Worm (Caenorhabditis elegans): ENCODE data around the gene emb-5.

emb-5 gene

DNA sequence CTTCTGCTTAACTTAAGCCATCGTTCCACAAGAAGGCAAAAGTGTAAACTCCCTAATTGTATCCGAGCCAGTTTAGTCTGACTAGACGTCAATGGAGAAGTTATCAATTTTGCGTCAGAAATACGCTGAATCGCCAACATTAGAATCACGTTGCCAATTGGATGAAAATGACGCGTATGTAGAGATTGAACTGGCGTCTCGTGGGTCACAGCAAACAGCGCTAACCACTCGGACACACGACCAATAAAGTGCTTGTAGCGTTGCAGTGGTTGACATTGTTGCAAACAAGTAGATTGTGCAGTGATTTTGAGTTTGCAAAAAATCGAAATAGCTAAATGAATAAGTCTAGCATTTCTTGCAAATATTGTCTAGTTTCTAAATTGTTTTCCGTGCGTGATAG lies 30.9 kb downstream of the emb-5 start:
- TF ChIP-seq tab-1 (GFP tag; IDR thresholded peaks at IDR 0.05), result peak; percentile 93
- TF ChIP-seq ztf-23 (GFP tag; IDR thresholded peaks at IDR 0.05), result peak; percentile 89
- peak; percentile 73 for TF ChIP-seq ref-1 (GFP tag; conservative IDR thresholded peaks at IDR 0.05)
- TF ChIP-seq T22C8.4 (GFP tag; IDR thresholded peaks at IDR 0.05), result peak; percentile 81
- 0 out of 2 replicates have a peak, but pooled peaks have one; percentile 53 for TF ChIP-seq klf-2 (GFP tag; conservative IDR thresholded peaks at IDR 0.05)
- TF ChIP-seq cog-1 (tag; optimal IDR thresholded peaks at IDR 0.05), result peak; percentile 55
- peak; percentile 91 for TF ChIP-seq flt-1 (GFP tag; IDR thresholded peaks at IDR 0.05)
- TF ChIP-seq med-1 (GFP tag; optimal IDR thresholded peaks at IDR 0.05; ENCODE audit: insufficient read depth), result peak; percentile 33
- peak; percentile 78; the same call in 1 of the 2 replicates for TF ChIP-seq ztf-29 (GFP tag; IDR thresholded peaks at IDR 0.05)

DNA sequence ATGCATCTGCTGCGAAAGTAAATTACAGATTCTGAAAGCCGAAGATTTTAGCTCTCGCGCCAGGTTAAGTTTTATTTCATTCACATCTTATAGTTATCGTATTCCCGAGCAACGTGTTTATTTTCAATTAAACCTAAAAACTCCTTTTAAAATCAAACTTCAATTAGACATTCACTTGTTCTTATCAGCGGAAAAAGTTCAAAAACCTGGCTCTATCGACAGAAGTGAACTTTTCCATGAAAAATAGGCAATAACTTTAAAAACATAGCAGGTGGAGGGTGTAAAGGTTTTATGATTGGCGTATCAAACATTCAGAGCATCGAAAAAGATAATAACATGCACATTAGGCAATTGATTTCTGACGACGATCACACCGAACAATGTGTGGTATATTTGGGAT lies 31.5 kb downstream of the emb-5 start, which contains the start of gene ppat-1:
Gene ppat-1, plus strand, starts transcription at position 316 of the 400 bp plus-strand sequence.
- no peak for TF ChIP-seq klf-2 (GFP tag; conservative IDR thresholded peaks at IDR 0.05)
- TF ChIP-seq T22C8.4 (GFP tag; IDR thresholded peaks at IDR 0.05), result no peak
- no peak for TF ChIP-seq med-1 (GFP tag; optimal IDR thresholded peaks at IDR 0.05; ENCODE audit: insufficient read depth)
- TF ChIP-seq cog-1 (tag; optimal IDR thresholded peaks at IDR 0.05), result no peak
- TF ChIP-seq ztf-23 (GFP tag; IDR thresholded peaks at IDR 0.05), result no peak
- no peak for TF ChIP-seq tab-1 (GFP tag; IDR thresholded peaks at IDR 0.05)
- TF ChIP-seq ref-1 (GFP tag; conservative IDR thresholded peaks at IDR 0.05), result no peak
- no peak for TF ChIP-seq flt-1 (GFP tag; IDR thresholded peaks at IDR 0.05)
- TF ChIP-seq ztf-29 (GFP tag; IDR thresholded peaks at IDR 0.05), result no peak

DNA sequence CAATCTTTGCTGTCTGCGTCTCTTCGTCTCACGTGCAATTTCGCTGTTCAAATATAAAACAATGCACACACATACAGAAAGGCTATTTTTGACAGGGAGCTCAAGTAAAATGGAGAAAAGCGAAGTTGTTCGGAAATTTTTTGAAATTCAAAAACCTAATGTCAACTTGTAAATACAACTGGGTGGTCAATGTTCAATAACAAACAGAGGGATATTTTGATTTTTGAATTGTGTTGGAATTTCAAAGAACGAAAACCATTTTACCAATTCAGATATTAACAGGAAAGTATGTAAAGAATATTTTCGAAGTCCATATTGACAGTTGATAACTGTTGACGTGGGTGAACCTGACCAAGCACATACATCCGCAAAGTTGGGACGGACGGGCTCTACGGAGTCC lies 32.1 kb downstream of the emb-5 start, which contains the start of gene tag-243:
Gene tag-243, minus strand, starts transcription at position 101 of the 400 bp plus-strand sequence.
- no peak for TF ChIP-seq ztf-29 (GFP tag; IDR thresholded peaks at IDR 0.05)
- TF ChIP-seq med-1 (GFP tag; optimal IDR thresholded peaks at IDR 0.05; ENCODE audit: insufficient read depth), result no peak
- no peak for TF ChIP-seq tab-1 (GFP tag; IDR thresholded peaks at IDR 0.05)
- no peak for TF ChIP-seq ref-1 (GFP tag; conservative IDR thresholded peaks at IDR 0.05)
- 0 out of 2 replicates have a peak, but pooled peaks have one; percentile 24 for TF ChIP-seq klf-2 (GFP tag; conservative IDR thresholded peaks at IDR 0.05)
- no peak for TF ChIP-seq cog-1 (tag; optimal IDR thresholded peaks at IDR 0.05)

DNA sequence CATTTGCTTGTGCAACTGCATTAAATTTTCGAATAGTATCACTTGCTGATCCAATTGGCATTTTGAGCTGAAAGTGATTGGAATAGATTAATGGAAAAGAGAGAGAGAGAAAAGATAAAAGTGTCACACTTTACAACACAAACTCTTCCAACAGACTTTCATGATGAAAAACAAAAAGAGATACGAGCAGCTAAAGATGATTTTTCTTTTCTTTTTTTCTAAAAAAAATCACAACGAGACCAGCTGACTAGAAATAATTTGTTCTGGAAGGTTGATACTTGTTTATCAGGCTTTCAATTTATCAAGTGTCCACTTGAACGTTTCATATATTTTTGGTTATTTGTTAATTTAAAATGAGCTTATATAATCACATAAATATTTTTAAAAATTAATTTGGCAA lies 33.3 kb downstream of the emb-5 start:
- no peak for TF ChIP-seq flt-1 (GFP tag; IDR thresholded peaks at IDR 0.05)
- no peak for TF ChIP-seq cog-1 (tag; optimal IDR thresholded peaks at IDR 0.05)
- no peak for TF ChIP-seq ref-1 (GFP tag; conservative IDR thresholded peaks at IDR 0.05)
- no peak for TF ChIP-seq ztf-23 (GFP tag; IDR thresholded peaks at IDR 0.05)
- TF ChIP-seq tab-1 (GFP tag; IDR thresholded peaks at IDR 0.05), result no peak
- TF ChIP-seq ztf-29 (GFP tag; IDR thresholded peaks at IDR 0.05), result no peak
- no peak for TF ChIP-seq klf-2 (GFP tag; conservative IDR thresholded peaks at IDR 0.05)
- no peak for TF ChIP-seq med-1 (GFP tag; optimal IDR thresholded peaks at IDR 0.05; ENCODE audit: insufficient read depth)

DNA sequence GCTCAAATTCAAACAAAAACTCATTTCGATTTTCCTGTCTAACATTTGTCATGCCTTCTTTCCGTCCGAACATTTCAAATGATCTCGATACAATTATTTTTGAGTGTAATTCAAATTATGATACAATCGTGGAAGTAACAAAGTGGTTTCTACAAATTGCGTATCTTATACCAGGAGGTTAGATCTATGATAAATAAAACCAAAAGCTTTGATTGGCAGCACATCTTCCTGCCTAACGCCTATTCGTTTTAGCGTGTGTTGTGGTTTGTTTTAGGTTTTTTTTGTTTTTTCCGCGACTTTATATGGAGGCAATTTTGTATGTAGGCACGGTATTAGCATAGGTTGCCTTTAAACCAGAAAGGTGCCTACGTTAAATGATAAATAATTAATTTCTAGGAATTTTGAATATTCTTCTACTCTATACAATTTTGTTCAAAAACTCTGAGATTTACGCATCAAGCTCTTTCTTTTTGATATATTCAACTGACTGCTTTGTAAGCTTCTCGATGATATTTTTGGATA lies 40.4 kb downstream of the emb-5 start, which contains the start of gene srg-11:
Gene srg-11, plus strand, starts transcription at position 51 of the 522 bp plus-strand sequence.
- TF ChIP-seq ztf-29 (GFP tag; IDR thresholded peaks at IDR 0.05), result no peak
- no peak for TF ChIP-seq cog-1 (tag; optimal IDR thresholded peaks at IDR 0.05)
- TF ChIP-seq flt-1 (GFP tag; IDR thresholded peaks at IDR 0.05), result no peak
- no peak for TF ChIP-seq klf-2 (GFP tag; conservative IDR thresholded peaks at IDR 0.05)
- no peak for TF ChIP-seq ref-1 (GFP tag; conservative IDR thresholded peaks at IDR 0.05)
- no peak for TF ChIP-seq tab-1 (GFP tag; IDR thresholded peaks at IDR 0.05)
- no peak for TF ChIP-seq med-1 (GFP tag; optimal IDR thresholded peaks at IDR 0.05; ENCODE audit: insufficient read depth)
- no peak for TF ChIP-seq T22C8.4 (GFP tag; IDR thresholded peaks at IDR 0.05)
- no peak for TF ChIP-seq ztf-23 (GFP tag; IDR thresholded peaks at IDR 0.05)

DNA sequence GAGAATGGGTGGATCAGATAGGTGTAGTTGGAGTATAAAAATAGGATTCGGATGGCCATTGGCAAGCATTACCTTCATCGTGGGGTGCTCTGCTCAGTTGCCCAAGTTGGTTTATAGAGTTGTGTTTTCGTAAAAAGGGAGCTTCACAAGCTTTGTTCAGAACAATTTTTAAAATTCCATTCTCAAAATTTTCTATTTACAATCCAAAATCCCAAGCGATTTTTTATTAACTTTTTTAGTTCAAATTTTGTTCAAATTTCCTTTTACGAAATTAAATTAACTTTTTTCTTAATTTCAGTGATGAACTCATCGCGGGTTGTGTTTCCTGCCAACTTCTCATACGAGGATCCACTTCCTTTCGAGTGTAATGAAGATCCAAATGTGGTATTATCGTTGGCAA lies 43.0 kb downstream of the emb-5 start, which contains the start of gene srg-10:
Gene srg-10, plus strand, starts transcription at position 301 of the 400 bp plus-strand sequence.
- TF ChIP-seq ztf-23 (GFP tag; IDR thresholded peaks at IDR 0.05) (no peak), T22C8.4 (GFP tag; IDR thresholded peaks at IDR 0.05) (no peak), klf-2 (GFP tag; conservative IDR thresholded peaks at IDR 0.05) (no peak), ref-1 (GFP tag; conservative IDR thresholded peaks at IDR 0.05) (no peak), cog-1 (tag; optimal IDR thresholded peaks at IDR 0.05) (no peak), flt-1 (GFP tag; IDR thresholded peaks at IDR 0.05) (no peak), tab-1 (GFP tag; IDR thresholded peaks at IDR 0.05) (no peak), ztf-29 (GFP tag; IDR thresholded peaks at IDR 0.05) (no peak), med-1 (GFP tag; optimal IDR thresholded peaks at IDR 0.05; ENCODE audit: insufficient read depth) (no peak)

DNA sequence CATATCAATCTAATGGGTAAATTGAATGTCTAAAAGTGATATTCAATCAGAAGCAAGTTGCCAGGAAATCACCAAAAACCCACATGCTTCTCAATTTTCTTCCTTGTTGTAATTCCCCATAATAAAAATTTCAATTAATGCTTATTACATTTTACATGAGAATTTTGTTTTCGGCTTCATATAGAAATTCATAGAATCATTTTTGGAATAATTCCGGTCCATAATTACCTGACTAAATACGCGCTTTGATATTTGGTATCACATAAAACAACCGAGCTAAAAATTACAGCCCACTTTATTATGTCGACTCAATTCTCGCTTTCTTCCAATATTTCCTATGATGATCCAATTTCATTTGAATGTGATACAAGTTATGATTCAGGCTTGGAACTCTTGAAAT lies 48.5 kb downstream of the emb-5 start, which contains the start of gene srg-13:
Gene srg-13, plus strand, starts transcription at position 301 of the 400 bp plus-strand sequence.
- TF ChIP-seq flt-1 (GFP tag; IDR thresholded peaks at IDR 0.05) (no peak), klf-2 (GFP tag; conservative IDR thresholded peaks at IDR 0.05) (no peak), ztf-29 (GFP tag; IDR thresholded peaks at IDR 0.05) (no peak), ztf-23 (GFP tag; IDR thresholded peaks at IDR 0.05) (no peak), ref-1 (GFP tag; conservative IDR thresholded peaks at IDR 0.05) (no peak), T22C8.4 (GFP tag; IDR thresholded peaks at IDR 0.05) (no peak), tab-1 (GFP tag; IDR thresholded peaks at IDR 0.05) (no peak), cog-1 (tag; optimal IDR thresholded peaks at IDR 0.05) (no peak), med-1 (GFP tag; optimal IDR thresholded peaks at IDR 0.05; ENCODE audit: insufficient read depth) (no peak)

DNA sequence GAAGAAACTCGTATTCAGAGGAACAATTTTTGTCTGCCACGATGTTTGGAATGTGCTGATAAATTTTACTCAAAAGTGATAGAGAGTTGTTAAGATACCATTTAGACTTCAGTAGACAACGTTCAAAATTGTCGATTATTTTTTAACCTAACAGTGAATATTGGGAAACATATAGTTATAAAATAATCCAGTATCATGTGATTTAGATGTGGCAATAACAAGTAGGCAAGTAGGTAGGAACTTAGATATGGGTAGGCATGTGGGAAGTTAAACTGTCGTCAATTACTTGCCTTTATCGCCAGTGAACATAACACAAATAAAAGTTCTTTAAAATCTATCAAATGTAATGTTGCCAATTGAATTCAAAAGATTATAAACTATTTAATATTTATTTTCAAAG lies 49.0 kb downstream of the emb-5 start, which contains the start of gene T23F11.11:
Gene T23F11.11, minus strand, starts transcription at position 101 of the 400 bp plus-strand sequence.
- TF ChIP-seq cog-1 (tag; optimal IDR thresholded peaks at IDR 0.05) (no peak), tab-1 (GFP tag; IDR thresholded peaks at IDR 0.05) (no peak), T22C8.4 (GFP tag; IDR thresholded peaks at IDR 0.05) (no peak), ref-1 (GFP tag; conservative IDR thresholded peaks at IDR 0.05) (no peak), flt-1 (GFP tag; IDR thresholded peaks at IDR 0.05) (no peak), med-1 (GFP tag; optimal IDR thresholded peaks at IDR 0.05; ENCODE audit: insufficient read depth) (no peak), ztf-23 (GFP tag; IDR thresholded peaks at IDR 0.05) (no peak), klf-2 (GFP tag; conservative IDR thresholded peaks at IDR 0.05) (no peak)

DNA sequence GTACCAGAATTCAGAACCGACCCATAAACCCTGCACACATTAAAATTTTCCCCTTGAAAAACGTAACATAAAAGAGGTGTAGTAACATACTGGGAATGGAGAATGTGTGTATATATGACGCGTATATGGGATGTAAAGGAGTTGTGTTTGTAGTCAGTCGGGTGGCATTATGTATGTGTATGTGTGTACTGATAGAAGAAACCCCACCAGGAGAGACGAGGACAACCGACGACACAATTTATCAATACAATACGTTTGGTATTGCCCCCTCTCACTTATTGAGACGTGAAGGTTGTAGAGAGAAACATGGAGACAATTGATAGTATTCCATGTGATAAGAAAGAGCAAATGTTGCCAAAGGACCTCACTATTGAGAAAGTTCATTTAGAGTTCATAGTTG lies 52.4 kb downstream of the emb-5 start:
- TF ChIP-seq med-1 (GFP tag; optimal IDR thresholded peaks at IDR 0.05; ENCODE audit: insufficient read depth) (no peak), ztf-29 (GFP tag; IDR thresholded peaks at IDR 0.05) (no peak), tab-1 (GFP tag; IDR thresholded peaks at IDR 0.05) (no peak), klf-2 (GFP tag; conservative IDR thresholded peaks at IDR 0.05) (no peak), ztf-23 (GFP tag; IDR thresholded peaks at IDR 0.05) (no peak), cog-1 (tag; optimal IDR thresholded peaks at IDR 0.05) (no peak), flt-1 (GFP tag; IDR thresholded peaks at IDR 0.05) (no peak), T22C8.4 (GFP tag; IDR thresholded peaks at IDR 0.05) (no peak), ref-1 (GFP tag; conservative IDR thresholded peaks at IDR 0.05) (no peak)
